Fruit fly (Drosophila melanogaster): ENCODE measurements around the gene CG45081.
A peak's percentile ranks its signal among the peaks of the same experiment; 100 is the strongest.

The CG45081 gene

DNA sequence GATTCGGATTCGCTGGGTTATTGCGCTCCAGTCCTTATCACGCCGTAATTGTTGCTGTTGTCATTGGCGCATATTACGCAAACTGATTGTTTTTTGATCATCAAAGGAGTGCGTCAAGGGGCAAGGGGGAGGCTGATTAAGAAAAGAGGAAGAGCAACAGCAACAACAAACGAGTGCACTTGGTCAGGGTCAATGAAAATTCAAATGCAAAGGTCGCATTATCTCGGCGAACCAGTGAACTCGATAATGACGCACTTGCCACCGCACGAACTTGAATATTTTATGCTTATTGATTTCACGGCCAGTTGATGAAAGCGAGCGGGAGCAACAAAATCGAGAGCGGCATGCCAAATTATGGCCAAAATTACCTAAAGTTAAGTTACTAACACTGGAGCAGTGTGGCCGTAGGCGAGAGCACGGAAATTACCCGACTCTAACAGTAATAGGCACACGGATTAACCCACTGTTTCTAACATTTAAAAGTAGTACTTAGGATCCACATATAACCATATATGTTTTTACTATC lies 5.5 kb upstream of the CG45081 start, which contains the start of gene nes:
nes (minus strand) TSS at position 402 of the 526 bp plus-strand sequence.
- peak; percentile 12 for TF ChIP-seq Snoo (tag; optimal IDR thresholded peaks at IDR 0.05)
- peak; percentile 96 for TF ChIP-seq EcR (GFP tag; optimal IDR thresholded peaks at IDR 0.05)
- no peak for TF ChIP-seq CG10348 (GFP tag; IDR thresholded peaks at IDR 0.05)

DNA sequence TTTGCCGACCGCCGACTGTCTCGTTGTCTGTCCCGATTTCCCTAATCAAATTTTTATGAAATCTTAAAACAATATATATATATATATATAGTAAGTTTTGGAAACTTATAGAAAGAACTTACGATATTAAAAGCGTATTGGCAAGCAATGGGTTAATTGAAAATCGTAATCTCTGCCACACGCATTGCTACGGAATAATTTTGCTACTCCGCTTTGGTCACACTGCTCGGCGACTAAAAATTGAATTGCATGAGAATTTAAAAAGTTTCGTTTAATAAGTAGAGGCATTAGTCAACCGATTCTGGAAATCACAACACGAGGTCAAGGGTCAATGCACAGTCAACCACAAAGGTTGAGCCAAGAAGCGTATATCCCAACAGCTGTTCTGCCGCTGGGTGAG lies 4.6 kb upstream of the CG45081 start, which contains the start of gene Bet1:
Bet1 (plus strand) TSS at position 182 of the 400 bp plus-strand sequence.
- TF ChIP-seq CG4496 (GFP tag; IDR thresholded peaks at IDR 0.05) (0 out of 3 replicates have a peak, but pooled peaks have one; percentile 34), fd96Ca (GFP tag; IDR thresholded peaks at IDR 0.05) (peak; percentile 50; the same call in 1 of the 3 replicates), EcR (GFP tag; optimal IDR thresholded peaks at IDR 0.05) (no peak)

DNA sequence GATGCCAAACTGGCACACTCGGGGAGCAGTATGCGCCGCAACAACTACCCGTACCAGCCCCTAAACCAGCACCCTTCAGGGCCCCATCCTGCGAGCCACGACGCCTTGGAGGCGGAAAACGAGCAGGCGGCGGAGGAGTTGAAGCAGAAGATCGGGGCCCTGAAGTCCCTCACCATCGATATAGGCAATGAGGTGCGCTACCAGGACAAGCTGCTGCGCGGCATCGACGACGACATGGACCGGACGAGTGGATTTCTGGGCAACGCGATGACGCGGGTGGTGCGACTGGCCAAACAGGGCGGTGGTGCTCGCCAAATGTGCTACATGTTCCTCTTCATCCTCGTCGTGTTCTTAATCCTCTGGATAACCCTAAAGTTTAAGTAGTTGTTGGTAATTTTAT lies 4.1 kb upstream of the CG45081 start:
- TF ChIP-seq rn (GFP tag; IDR thresholded peaks at IDR 0.05) (no peak), CG9948 (tag; optimal IDR thresholded peaks at IDR 0.05) (no peak), CG14655 (GFP tag; optimal IDR thresholded peaks at IDR 0.05) (no peak), Pif1A (GFP tag; optimal IDR thresholded peaks at IDR 0.05) (no peak), Ets98B (GFP tag; IDR thresholded peaks at IDR 0.05) (no peak), fd96Ca (GFP tag; IDR thresholded peaks at IDR 0.05) (no peak), Pif1B (GFP tag; optimal IDR thresholded peaks at IDR 0.05) (no peak), gl (tag; optimal IDR thresholded peaks at IDR 0.05) (no peak), CG8159 (tag; optimal IDR thresholded peaks at IDR 0.05) (no peak), CG8301 (tag; optimal IDR thresholded peaks at IDR 0.05) (no peak), EcR (GFP tag; optimal IDR thresholded peaks at IDR 0.05) (no peak), CG15710 (tag; optimal IDR thresholded peaks at IDR 0.05) (no peak), CG12605 (GFP tag; IDR thresholded peaks at IDR 0.05) (no peak), D1 (tag; optimal IDR thresholded peaks at IDR 0.05) (no peak)

dm6 chr3L:19263480-19264140 lies 2.3 kb upstream of the CG45081 start, which contains the start of the genes CG42374 and Mettl5:
Gene CG42374 (plus strand): TSS chr3L:19263766.
Gene Mettl5 (plus strand): TSS chr3L:19263766.
- TF ChIP-seq CG34367 (tag; optimal IDR thresholded peaks at IDR 0.05), result no peak
- TF ChIP-seq CG4496 (GFP tag; IDR thresholded peaks at IDR 0.05), result peak; percentile 49; the same call in 1 of the 3 replicates
- TF ChIP-seq fd96Ca (GFP tag; IDR thresholded peaks at IDR 0.05), result no peak
- TF ChIP-seq CG12605 (GFP tag; IDR thresholded peaks at IDR 0.05), result peak; percentile 65; the same call in 1 of the 2 replicates
- peak; percentile 30 for TF ChIP-seq Pif1A (GFP tag; optimal IDR thresholded peaks at IDR 0.05)
- TF ChIP-seq D1 (tag; optimal IDR thresholded peaks at IDR 0.05), result no peak
- TF ChIP-seq Pif1B (GFP tag; optimal IDR thresholded peaks at IDR 0.05), result peak; percentile 27
- no peak for TF ChIP-seq CG10348 (GFP tag; IDR thresholded peaks at IDR 0.05)
- no peak for TF ChIP-seq rn (GFP tag; IDR thresholded peaks at IDR 0.05)
- TF ChIP-seq CG32121 (GFP tag; IDR thresholded peaks at IDR 0.05), result no peak; the same call in 1 of the 2 replicates
- peak; percentile 33 for TF ChIP-seq CG9948 (tag; optimal IDR thresholded peaks at IDR 0.05)
- peak; percentile 33 for TF ChIP-seq CG15710 (tag; optimal IDR thresholded peaks at IDR 0.05)
- TF ChIP-seq CG14655 (GFP tag; optimal IDR thresholded peaks at IDR 0.05), result no peak
- no peak for TF ChIP-seq CG13204 (GFP tag; optimal IDR thresholded peaks at IDR 0.05)
- no peak for TF ChIP-seq gl (tag; optimal IDR thresholded peaks at IDR 0.05)
- TF ChIP-seq EcR (GFP tag; optimal IDR thresholded peaks at IDR 0.05), result no peak
- peak; percentile 35 for TF ChIP-seq Snoo (tag; optimal IDR thresholded peaks at IDR 0.05)
- peak; percentile 46; the same call in 1 of the 2 replicates for TF ChIP-seq Ets98B (GFP tag; IDR thresholded peaks at IDR 0.05)
- TF ChIP-seq CG8301 (tag; optimal IDR thresholded peaks at IDR 0.05), result peak; percentile 44
- peak; percentile 34 for TF ChIP-seq CG17806 (tag; optimal IDR thresholded peaks at IDR 0.05)
- TF ChIP-seq CG8159 (tag; optimal IDR thresholded peaks at IDR 0.05), result peak; percentile 52

DNA sequence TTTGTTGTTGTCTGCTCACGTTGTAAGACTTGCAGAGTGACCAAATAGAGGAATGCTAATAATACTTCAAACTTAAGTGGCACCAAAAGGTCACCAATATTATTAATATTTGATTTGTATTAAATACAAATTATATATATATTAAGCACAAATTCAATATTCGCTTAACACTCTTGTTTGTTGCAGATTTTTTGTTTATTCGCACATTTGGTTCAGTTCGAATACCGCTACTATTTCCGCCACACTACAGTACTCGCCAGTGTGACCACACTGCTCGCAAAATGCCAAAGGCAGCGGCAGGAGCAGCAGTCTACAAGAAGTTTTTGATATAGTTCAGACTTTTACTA lies 1.7 kb upstream of the CG45081 start, which contains the start of gene Max:
Max (minus strand) TSS at position 44 of the 347 bp plus-strand sequence.
- TF ChIP-seq CG34367 (tag; optimal IDR thresholded peaks at IDR 0.05) (peak; percentile 40), CG17806 (tag; optimal IDR thresholded peaks at IDR 0.05) (peak; percentile 54), CG8159 (tag; optimal IDR thresholded peaks at IDR 0.05) (peak; percentile 69), gl (tag; optimal IDR thresholded peaks at IDR 0.05) (peak; percentile 7), EcR (GFP tag; optimal IDR thresholded peaks at IDR 0.05) (peak; percentile 24), Ets98B (GFP tag; IDR thresholded peaks at IDR 0.05) (peak; percentile 72), fd96Ca (GFP tag; IDR thresholded peaks at IDR 0.05) (peak; percentile 48; the same call in 1 of the 3 replicates), CG9948 (tag; optimal IDR thresholded peaks at IDR 0.05) (peak; percentile 40), Pif1A (GFP tag; optimal IDR thresholded peaks at IDR 0.05) (peak; percentile 15), CG8301 (tag; optimal IDR thresholded peaks at IDR 0.05) (peak; percentile 46), D1 (tag; optimal IDR thresholded peaks at IDR 0.05) (no peak), CG15710 (tag; optimal IDR thresholded peaks at IDR 0.05) (peak; percentile 64), CG12605 (GFP tag; IDR thresholded peaks at IDR 0.05) (peak; percentile 38; the same call in 1 of the 2 replicates), CG32121 (GFP tag; IDR thresholded peaks at IDR 0.05) (peak; percentile 68; the same call in 1 of the 2 replicates), Pif1B (GFP tag; optimal IDR thresholded peaks at IDR 0.05) (peak; percentile 20), CG13204 (GFP tag; optimal IDR thresholded peaks at IDR 0.05) (no peak), CG14655 (GFP tag; optimal IDR thresholded peaks at IDR 0.05) (peak; percentile 62), CG10348 (GFP tag; IDR thresholded peaks at IDR 0.05) (no peak), rn (GFP tag; IDR thresholded peaks at IDR 0.05) (no peak), Snoo (tag; optimal IDR thresholded peaks at IDR 0.05) (peak; percentile 2), CG4496 (GFP tag; IDR thresholded peaks at IDR 0.05) (peak; percentile 85)
